Worm (Caenorhabditis elegans) whole organism, L1 larva: ENCODE results near the gene ZK287.1.
A peak's percentile ranks its signal among the peaks of the same experiment; 100 is the strongest.

ENCODE experiments used
- C34B4.2 ChIP-seq: sonication (generic microtip); optimal IDR thresholded peaks from 2 replicates; lab custom pipeline; 2017; ENCODE audit warnings: mild to moderate bottlenecking, missing genetic modification characterization, missing compliant biosample characterization
- F16B12.6 ChIP-seq: fragments of 150-350 bp; optimal IDR thresholded peaks from 2 replicates; lab custom pipeline; 2014; ENCODE audit warnings: missing biosample characterization, missing genetic modification characterization
- aha-1 ChIP-seq: fragments of 150-350 bp; optimal IDR thresholded peaks from 2 replicates; lab custom pipeline; 2014; ENCODE audit warnings: missing biosample characterization, missing genetic modification characterization
- aly-2 ChIP-seq: fragments of 150-350 bp; optimal IDR thresholded peaks from 2 replicates; lab custom pipeline; 2014; ENCODE audit warnings: missing biosample characterization, missing genetic modification characterization
- ceh-8 ChIP-seq: fragments of 200-800 bp; sonication (Bioruptor generic); optimal IDR thresholded peaks from 2 replicates; lab custom pipeline; 2018; ENCODE audit warnings: mild to moderate bottlenecking, missing genetic modification characterization, moderate library complexity, missing compliant biosample characterization
- ceh-88 ChIP-seq: fragments of 200-800 bp; sonication (Bioruptor generic); IDR thresholded peaks from 2 replicates; pipeline ENCODE4 v1.3.6; 2022; ENCODE audit warnings: missing genetic modification characterization, missing compliant biosample characterization
- ceh-90 ChIP-seq: sonication (generic microtip); optimal IDR thresholded peaks from 2 replicates; lab custom pipeline; 2016; ENCODE audit warnings: missing genetic modification characterization, missing compliant biosample characterization
- ces-1 ChIP-seq: fragments of 150-350 bp; optimal IDR thresholded peaks from 2 replicates; lab custom pipeline; 2014; ENCODE audit warnings: missing biosample characterization, missing genetic modification reagents, missing genetic modification characterization
- dsc-1 ChIP-seq: sonication (generic microtip); optimal IDR thresholded peaks from 2 replicates; lab custom pipeline; 2016; ENCODE audit warnings: mild to moderate bottlenecking, missing genetic modification characterization, missing compliant biosample characterization
- efl-1 ChIP-seq, 4 experiments: fragments of 150-350 bp; optimal IDR thresholded peaks in 3 of 4; peaks in 1 of 4; 1 replicate in 1 of 4; 2 replicates in 3 of 4; lab custom pipeline; 2014; ENCODE audit warnings: missing biosample characterization in 2 of 4, missing genetic modification characterization in 2 of 4, missing genetic modification reagents in 2 of 4
- egl-13 ChIP-seq: sonication (generic microtip); optimal IDR thresholded peaks from 2 replicates; lab custom pipeline; 2016; ENCODE audit warnings: missing genotype, missing genetic modification reagents, missing genetic modification characterization, missing compliant biosample characterization
- elt-2 ChIP-seq: sonication (generic microtip); optimal IDR thresholded peaks from 2 replicates; lab custom pipeline; 2016; ENCODE audit warnings: missing genetic modification characterization, mild to moderate bottlenecking, inconsistent platforms, missing compliant biosample characterization, missing genetic modification reagents
- ets-5 ChIP-seq: fragments of 200-800 bp; sonication (Bioruptor generic); IDR thresholded peaks from 2 replicates; pipeline ENCODE4 v1.3.6; 2022; ENCODE audit warnings: missing genetic modification characterization, missing compliant biosample characterization
- fkh-10 ChIP-seq: sonication (generic microtip); optimal IDR thresholded peaks from 2 replicates; lab custom pipeline; 2017; ENCODE audit warnings: missing biosample characterization, missing genetic modification reagents, missing genetic modification characterization
- fkh-4 ChIP-seq: sonication (generic microtip); optimal IDR thresholded peaks from 2 replicates; lab custom pipeline; 2016; ENCODE audit warnings: missing compliant biosample characterization, missing genetic modification characterization, borderline replicate concordance
- fkh-8 ChIP-seq: sonication (generic microtip); optimal IDR thresholded peaks from 2 replicates; lab custom pipeline; 2016; ENCODE audit warnings: mild to moderate bottlenecking, missing genetic modification characterization, missing compliant biosample characterization
- hlh-17 ChIP-seq: fragments of 200-800 bp; sonication (Bioruptor generic); optimal IDR thresholded peaks from 2 replicates; lab custom pipeline; 2018; ENCODE audit warnings: missing genetic modification characterization, mild to moderate bottlenecking, missing compliant biosample characterization, moderate library complexity, borderline replicate concordance
- hlh-4 ChIP-seq: sonication (generic microtip); optimal IDR thresholded peaks from 2 replicates; lab custom pipeline; 2016; ENCODE audit warnings: mild to moderate bottlenecking, missing genetic modification characterization, missing compliant biosample characterization
- irx-1 ChIP-seq: sonication (generic microtip); optimal IDR thresholded peaks from 2 replicates; lab custom pipeline; 2016; ENCODE audit warnings: missing genetic modification characterization, missing compliant biosample characterization
- jun-1 ChIP-seq: fragments of 150-350 bp; optimal IDR thresholded peaks from 2 replicates; lab custom pipeline; 2014; ENCODE audit warnings: missing biosample characterization, missing genetic modification reagents, missing genetic modification characterization
- lin-13 ChIP-seq: fragments of 150-350 bp; optimal IDR thresholded peaks from 2 replicates; lab custom pipeline; 2014; ENCODE audit warnings: missing biosample characterization, missing genetic modification reagents, missing genetic modification characterization
- lin-14 ChIP-seq: fragments of 200-800 bp; sonication (Bioruptor generic); optimal IDR thresholded peaks from 2 replicates; lab custom pipeline; 2018; ENCODE audit warnings: mild to moderate bottlenecking, missing genetic modification characterization, moderate library complexity, missing compliant biosample characterization
- lin-35 ChIP-seq, 2 experiments: fragments of 150-350 bp; optimal IDR thresholded peaks; 2 replicates each; lab custom pipeline; 2014; ENCODE audit warnings: missing biosample characterization in 2 of 2, missing genetic modification characterization in 2 of 2, missing genetic modification reagents in 2 of 2
- lir-3 ChIP-seq: sonication (generic microtip); optimal IDR thresholded peaks from 2 replicates; lab custom pipeline; 2016; ENCODE audit warnings: mild to moderate bottlenecking, missing genetic modification characterization, moderate library complexity, missing compliant biosample characterization; ENCODE audit not compliant: poor library complexity
- mdl-1 ChIP-seq, 2 experiments: fragments of 150-350 bp; optimal IDR thresholded peaks; 2 replicates each; lab custom pipeline; 2014 to 2017; ENCODE audit warnings: missing biosample characterization in 2 of 2, missing genetic modification characterization in 2 of 2, inconsistent platforms in 1 of 2
- mef-2 ChIP-seq: fragments of 150-350 bp; optimal IDR thresholded peaks from 2 replicates; lab custom pipeline; 2014; ENCODE audit warnings: missing biosample characterization, missing genetic modification characterization
- nhr-20 ChIP-seq: sonication (generic microtip); optimal IDR thresholded peaks from 2 replicates; lab custom pipeline; 2016; ENCODE audit warnings: mild to moderate bottlenecking, missing genetic modification characterization, missing compliant biosample characterization
- nhr-237 ChIP-seq: fragments of 150-350 bp; optimal IDR thresholded peaks from 2 replicates; lab custom pipeline; 2014; ENCODE audit warnings: missing biosample characterization, missing genetic modification characterization
- nhr-47 ChIP-seq: sonication (generic microtip); optimal IDR thresholded peaks from 2 replicates; lab custom pipeline; 2016; ENCODE audit warnings: mild to moderate bottlenecking, missing genetic modification characterization, moderate library complexity, missing compliant biosample characterization
- nhr-71 ChIP-seq: sonication (generic microtip); optimal IDR thresholded peaks from 2 replicates; lab custom pipeline; 2016; ENCODE audit warnings: mild to moderate bottlenecking, missing genetic modification characterization, moderate library complexity, missing compliant biosample characterization
- nhr-76 ChIP-seq: sonication (generic microtip); optimal IDR thresholded peaks from 2 replicates; lab custom pipeline; 2017; ENCODE audit warnings: missing biosample characterization, missing genetic modification characterization
- nhr-77 ChIP-seq: fragments of 150-350 bp; optimal IDR thresholded peaks from 2 replicates; lab custom pipeline; 2014; ENCODE audit warnings: missing biosample characterization, missing genetic modification characterization
- nhr-85 ChIP-seq: sonication (generic microtip); peaks from one replicate; lab custom pipeline; 2016; ENCODE audit warnings: missing genetic modification characterization, inconsistent platforms, missing compliant biosample characterization
- nhr-90 ChIP-seq: sonication (generic microtip); optimal IDR thresholded peaks from 2 replicates; lab custom pipeline; 2016; ENCODE audit warnings: mild to moderate bottlenecking, missing genetic modification characterization, missing compliant biosample characterization; ENCODE audit not compliant: poor library complexity
- pax-3 ChIP-seq: fragments of 200-800 bp; sonication (Bioruptor generic); optimal IDR thresholded peaks from 2 replicates; lab custom pipeline; 2018; ENCODE audit warnings: mild to moderate bottlenecking, missing genetic modification characterization, moderate library complexity, missing compliant biosample characterization
- skn-1 ChIP-seq: fragments of 150-350 bp; optimal IDR thresholded peaks from 2 replicates; lab custom pipeline; 2014; ENCODE audit warnings: missing biosample characterization, missing genetic modification characterization
- snpc-4 ChIP-seq: fragments of 150-350 bp; optimal IDR thresholded peaks from 2 replicates; lab custom pipeline; 2014; ENCODE audit warnings: missing biosample characterization, missing genetic modification characterization
- snu-23 ChIP-seq: sonication (generic microtip); optimal IDR thresholded peaks from 2 replicates; lab custom pipeline; 2016; ENCODE audit warnings: missing genetic modification characterization, missing compliant biosample characterization
- sox-4 ChIP-seq: sonication (generic microtip); optimal IDR thresholded peaks from 2 replicates; lab custom pipeline; 2016; ENCODE audit warnings: missing genetic modification characterization, missing compliant biosample characterization
- sup-37 ChIP-seq: fragments of 200-800 bp; sonication (Bioruptor generic); optimal IDR thresholded peaks from 2 replicates; lab custom pipeline; 2018; ENCODE audit warnings: mild to moderate bottlenecking, missing genetic modification characterization, missing compliant biosample characterization
- tbx-2 ChIP-seq: sonication (generic microtip); optimal IDR thresholded peaks from 2 replicates; lab custom pipeline; 2016; ENCODE audit warnings: missing genetic modification characterization, missing compliant biosample characterization
- tlp-1 ChIP-seq: fragments of 150-350 bp; optimal IDR thresholded peaks from 2 replicates; lab custom pipeline; 2014; ENCODE audit warnings: missing biosample characterization, missing genetic modification characterization
- unc-30 ChIP-seq: sonication (generic microtip); optimal IDR thresholded peaks from 2 replicates; lab custom pipeline; 2017; ENCODE audit warnings: missing biosample characterization, missing genetic modification characterization
- vab-15 ChIP-seq: sonication (generic microtip); optimal IDR thresholded peaks from 2 replicates; lab custom pipeline; 2017; ENCODE audit warnings: missing genotype, mild to moderate bottlenecking, missing genetic modification characterization, missing compliant biosample characterization
- xbp-1 ChIP-seq: sonication (generic microtip); optimal IDR thresholded peaks from 2 replicates; lab custom pipeline; 2016; ENCODE audit warnings: missing genetic modification characterization, missing compliant biosample characterization
- zag-1 ChIP-seq: fragments of 150-350 bp; optimal IDR thresholded peaks from 2 replicates; lab custom pipeline; 2014; ENCODE audit warnings: missing biosample characterization, missing genetic modification characterization
- zip-4 ChIP-seq: fragments of 200-800 bp; sonication (Bioruptor generic); optimal IDR thresholded peaks from 2 replicates; lab custom pipeline; 2018; ENCODE audit warnings: mild to moderate bottlenecking, missing genetic modification characterization, moderate library complexity, missing compliant biosample characterization
- ztf-4 ChIP-seq: fragments of 150-350 bp; optimal IDR thresholded peaks from 2 replicates; lab custom pipeline; 2014; ENCODE audit warnings: missing biosample characterization, missing genetic modification characterization

The ZK287.1 gene

ce11 chrV:9633313-9633712 is 33.2 kb upstream of the ZK287.1 start, which contains the start of gene col-147 (continued):
- TF ChIP-seq nhr-237 (no peak), mdl-1 (tag; optimal IDR thresholded peaks at IDR 0.05; lab: Kevin White, UChicago) (no peak), nhr-20 (tag; lab: Kevin White, UChicago) (peak; percentile 70), C34B4.2 (no peak), fkh-4 (tag; lab: Kevin White, UChicago) (no peak), nhr-77 (tag; lab: Kevin White, UChicago) (no peak), nhr-71 (tag; lab: Kevin White, UChicago) (peak; percentile 47), aly-2 (no peak), ces-1 (GFP tag; lab: Kevin White, UChicago) (no peak), unc-30 (tag; lab: Kevin White, UChicago) (no peak), tlp-1 (no peak), nhr-90 (tag; lab: Kevin White, UChicago) (peak; percentile 48), sox-4 (tag; lab: Kevin White, UChicago) (no peak), irx-1 (tag; lab: Kevin White, UChicago) (peak; percentile 3), jun-1 (tag; lab: Kevin White, UChicago) (no peak), lir-3 (no peak), ceh-8 (GFP tag; lab: Kevin White, UChicago) (no peak), ets-5 (GFP tag; lab: Robert Waterston, UW) (no peak), lin-14 (GFP tag; lab: Kevin White, UChicago) (peak; percentile 88), zip-4 (GFP tag; lab: Kevin White, UChicago) (no peak), fkh-8 (tag; lab: Kevin White, UChicago) (no peak), ceh-90 (tag; lab: Kevin White, UChicago) (no peak), tbx-2 (tag; lab: Kevin White, UChicago) (peak; percentile 22), xbp-1 (tag; lab: Kevin White, UChicago) (no peak), efl-1 (optimal IDR thresholded peaks at IDR 0.05; lab: Kevin White, UChicago) (peak in 1 of 2 experiments; percentile 2), efl-1 (GFP tag; optimal IDR thresholded peaks at IDR 0.05 in 1 of 2; lab: Kevin White, UChicago) (no peak), egl-13 (tag; lab: Kevin White, UChicago) (no peak), vab-15 (tag; lab: Kevin White, UChicago) (no peak), aha-1 (tag; lab: Kevin White, UChicago) (no peak), ztf-4 (tag; lab: Kevin White, UChicago) (no peak), pax-3 (tag; lab: Kevin White, UChicago) (no peak), nhr-85 (tag; lab: Kevin White, UChicago) (peak; percentile 91), dsc-1 (no peak), skn-1 (tag; lab: Kevin White, UChicago) (no peak), ceh-88 (GFP tag; lab: Robert Waterston, UW) (no peak), fkh-10 (GFP tag; lab: Kevin White, UChicago) (no peak), F16B12.6 (tag; lab: Kevin White, UChicago) (no peak), sup-37 (GFP tag; lab: Kevin White, UChicago) (no peak), hlh-17 (GFP tag; lab: Kevin White, UChicago) (no peak), elt-2 (tag; lab: Kevin White, UChicago) (no peak), nhr-76 (tag; lab: Kevin White, UChicago) (no peak), zag-1 (tag; lab: Kevin White, UChicago) (no peak), nhr-47 (no peak), mef-2 (tag; lab: Kevin White, UChicago) (no peak), lin-35 (GFP tag; optimal IDR thresholded peaks at IDR 0.05; lab: Kevin White, UChicago) (peak in 1 of 2 experiments; percentile 43), lin-13 (no peak), snpc-4 (tag; lab: Kevin White, UChicago) (no peak), snu-23 (GFP tag; lab: Kevin White, UChicago) (peak; percentile 70), hlh-4 (tag; lab: Kevin White, UChicago) (no peak)
